Worm (Caenorhabditis elegans) whole organism, L4 larva: ENCODE data around the gene cpg-24.

Experiments used
- D1046.2 ChIP-seq: fragments of 200-800 bp; sonication (Bioruptor generic); IDR thresholded peaks from 2 replicates; pipeline ENCODE4 v1.3.6; 2022; ENCODE audit warnings: missing genetic modification characterization, missing compliant biosample characterization
- T20F7.1 ChIP-seq: fragments of 200-800 bp; sonication (Bioruptor generic); optimal IDR thresholded peaks from 2 replicates; lab custom pipeline; 2018; ENCODE audit warnings: mild to moderate bottlenecking, missing genetic modification characterization, missing compliant biosample characterization
- Y5F2A.4 ChIP-seq: fragments of 200-800 bp; sonication (Bioruptor generic); optimal IDR thresholded peaks from 2 replicates; lab custom pipeline; 2018; ENCODE audit warnings: mild to moderate bottlenecking, missing genetic modification characterization, missing compliant biosample characterization
- Y75B8A.6 ChIP-seq: fragments of 200-800 bp; sonication (Bioruptor generic); IDR thresholded peaks from 2 replicates; pipeline ENCODE4 v1.3.6; 2022; ENCODE audit warnings: missing genetic modification reagents, missing genetic modification characterization, missing compliant biosample characterization
- ZK546.5 ChIP-seq, 2 experiments: sonication (generic microtip); optimal IDR thresholded peaks; 2 replicates each; lab custom pipeline; 2017; ENCODE audit warnings: missing biosample characterization in 2 of 2, missing genetic modification characterization in 2 of 2
- aha-1 ChIP-seq: fragments of 150-350 bp; peaks from one replicate; lab custom pipeline; 2014; ENCODE audit warnings: missing biosample characterization, missing genetic modification characterization
- ama-1 ChIP-seq: fragments of 150-350 bp; optimal IDR thresholded peaks from 2 replicates; lab custom pipeline; 2014; ENCODE audit warnings: inconsistent platforms, mixed read lengths
- ceh-20 ChIP-seq: fragments of 200-800 bp; sonication (Bioruptor generic); IDR thresholded peaks from 2 replicates; pipeline ENCODE4 v1.3.6; 2022; ENCODE audit warnings: missing genetic modification reagents, missing genetic modification characterization, missing compliant biosample characterization
- ceh-28 ChIP-seq: fragments of 150-350 bp; optimal IDR thresholded peaks from 2 replicates; lab custom pipeline; 2014; ENCODE audit warnings: missing biosample characterization, missing genetic modification reagents, missing genetic modification characterization
- ceh-62 ChIP-seq: sonication (generic microtip); optimal IDR thresholded peaks from 2 replicates; lab custom pipeline; 2017; ENCODE audit warnings: missing biosample characterization, missing genetic modification characterization
- cey-2 ChIP-seq: sonication (generic microtip); optimal IDR thresholded peaks from 3 replicates; lab custom pipeline; 2017; ENCODE audit warnings: missing genetic modification characterization, mild to moderate bottlenecking, missing compliant biosample characterization, antibody characterized with exemption, borderline replicate concordance; ENCODE audit not compliant: insufficient read depth
- ctbp-1 ChIP-seq: fragments of 200-800 bp; sonication (Bioruptor generic); IDR thresholded peaks from 2 replicates; pipeline ENCODE4 v1.3.6; 2022; ENCODE audit warnings: missing genetic modification reagents, missing genetic modification characterization, missing compliant biosample characterization
- daf-16 ChIP-seq, 3 experiments: sonication (generic microtip); optimal IDR thresholded peaks; 2 replicates each; lab custom pipeline; 2016 to 2017; ENCODE audit warnings: missing genetic modification characterization in 3 of 3, missing genetic modification reagents in 3 of 3, mild to moderate bottlenecking in 2 of 3, missing compliant biosample characterization in 2 of 3, missing biosample characterization in 1 of 3, moderate library complexity in 1 of 3
- dmd-6 ChIP-seq: fragments of 200-800 bp; sonication (Bioruptor generic); IDR thresholded peaks from 2 replicates; pipeline ENCODE4 v1.3.6; 2022; ENCODE audit warnings: missing genetic modification reagents, missing genetic modification characterization, missing compliant biosample characterization
- dmd-9 ChIP-seq: fragments of 200-800 bp; sonication (Bioruptor generic); IDR thresholded peaks from 2 replicates; pipeline ENCODE4 v1.3.6; 2022; ENCODE audit warnings: missing genetic modification reagents, missing genetic modification characterization, missing compliant biosample characterization
- egl-27 ChIP-seq: sonication (generic microtip); optimal IDR thresholded peaks from 3 replicates; lab custom pipeline; 2017; ENCODE audit warnings: missing biosample characterization, missing genetic modification reagents, missing genetic modification characterization
- fkh-10 ChIP-seq: fragments of 150-350 bp; optimal IDR thresholded peaks from 2 replicates; lab custom pipeline; 2014; ENCODE audit warnings: missing biosample characterization, missing genetic modification reagents, missing genetic modification characterization
- hif-1 ChIP-seq, 2 experiments: sonication (generic microtip); optimal IDR thresholded peaks; 2 replicates each; lab custom pipeline; 2016 to 2017; ENCODE audit warnings: missing compliant biosample characterization in 2 of 2, missing genetic modification characterization in 2 of 2, missing genetic modification reagents in 2 of 2, missing genotype in 2 of 2, mild to moderate bottlenecking in 1 of 2
- hlh-11 ChIP-seq: fragments of 200-800 bp; sonication (Bioruptor generic); optimal IDR thresholded peaks from 2 replicates; lab custom pipeline; 2018; ENCODE audit warnings: mild to moderate bottlenecking, missing genetic modification characterization, missing compliant biosample characterization
- lim-7 ChIP-seq: fragments of 200-800 bp; sonication (Bioruptor generic); IDR thresholded peaks from 2 replicates; pipeline ENCODE4 v1.3.6; 2022; ENCODE audit warnings: missing genetic modification characterization, missing compliant biosample characterization
- lin-1 ChIP-seq: fragments of 200-800 bp; sonication (Bioruptor generic); IDR thresholded peaks from 2 replicates; pipeline ENCODE4 v1.3.6; 2022; ENCODE audit warnings: missing genetic modification reagents, missing genetic modification characterization, missing compliant biosample characterization
- lin-38 ChIP-seq: fragments of 200-800 bp; sonication (Bioruptor generic); IDR thresholded peaks from 2 replicates; pipeline ENCODE4 v1.3.6; 2022; ENCODE audit warnings: missing genetic modification reagents, missing genetic modification characterization, missing compliant biosample characterization
- lin-39 ChIP-seq: fragments of 150-350 bp; optimal IDR thresholded peaks from 2 replicates; lab custom pipeline; 2014; ENCODE audit warnings: missing biosample characterization, missing genetic modification reagents, missing genetic modification characterization
- lsy-2 ChIP-seq, 2 experiments: fragments of 150-350 bp in 1 of 2; sonication (generic microtip) in 1 of 2; optimal IDR thresholded peaks; 2 replicates each; lab custom pipeline; 2014 to 2017; ENCODE audit warnings: missing biosample characterization in 2 of 2, missing genetic modification characterization in 2 of 2
- madf-9 ChIP-seq: fragments of 200-800 bp; sonication (Bioruptor generic); conservative IDR thresholded peaks from 2 replicates; pipeline ENCODE4 v1.3.6; 2022; ENCODE audit warnings: missing genetic modification reagents, missing genetic modification characterization, missing compliant biosample characterization
- mdl-1 ChIP-seq, 2 experiments: fragments of 150-350 bp in 1 of 2; sonication (generic microtip) in 1 of 2; optimal IDR thresholded peaks; 2 replicates each; lab custom pipeline; 2014 to 2017; ENCODE audit warnings: missing biosample characterization in 2 of 2, missing genetic modification characterization in 2 of 2
- mep-1 ChIP-seq: fragments of 150-350 bp; sonication (generic microtip); optimal IDR thresholded peaks from 3 replicates; lab custom pipeline; 2014; ENCODE audit warnings: missing biosample characterization, missing genetic modification characterization
- mxl-2 ChIP-seq: fragments of 200-800 bp; sonication (Bioruptor generic); conservative IDR thresholded peaks from 2 replicates; pipeline ENCODE4 v1.3.6; 2022; ENCODE audit warnings: missing genetic modification reagents, missing genetic modification characterization, missing compliant biosample characterization
- nhr-11 ChIP-seq: fragments of 150-350 bp; optimal IDR thresholded peaks from 2 replicates; lab custom pipeline; 2014; ENCODE audit warnings: missing biosample characterization, missing genetic modification characterization
- nhr-25 ChIP-seq: sonication (generic microtip); optimal IDR thresholded peaks from 2 replicates; lab custom pipeline; 2017; ENCODE audit warnings: missing genetic modification characterization, mild to moderate bottlenecking, missing compliant biosample characterization, antibody characterized with exemption, moderate library complexity, borderline replicate concordance; ENCODE audit not compliant: insufficient read depth
- nhr-28 ChIP-seq: fragments of 150-350 bp; optimal IDR thresholded peaks from 2 replicates; lab custom pipeline; 2014; ENCODE audit warnings: missing biosample characterization, missing genetic modification characterization
- nhr-76 ChIP-seq: fragments of 150-350 bp; optimal IDR thresholded peaks from 2 replicates; lab custom pipeline; 2014; ENCODE audit warnings: missing biosample characterization, missing genetic modification characterization
- nhr-77 ChIP-seq: fragments of 150-350 bp; optimal IDR thresholded peaks from 2 replicates; lab custom pipeline; 2014; ENCODE audit warnings: missing biosample characterization, missing genetic modification characterization
- pha-4 ChIP-seq, 2 experiments: fragments of 150-350 bp in 1 of 2; fragments of 200-800 bp in 1 of 2; sonication (Bioruptor generic) in 1 of 2; IDR thresholded peaks in 1 of 2; optimal IDR thresholded peaks in 1 of 2; 2 replicates each; pipeline versions ENCODE4 v1.3.6 to Lab custom; 2014 to 2022; ENCODE audit warnings: missing genetic modification characterization in 2 of 2, missing genetic modification reagents in 2 of 2, missing biosample characterization in 1 of 2, missing compliant biosample characterization in 1 of 2
- rbr-2 ChIP-seq: sonication (generic microtip); optimal IDR thresholded peaks from 2 replicates; lab custom pipeline; 2016; ENCODE audit warnings: missing genotype, missing genetic modification characterization, missing compliant biosample characterization
- skn-1 ChIP-seq: fragments of 150-350 bp; optimal IDR thresholded peaks from 2 replicates; lab custom pipeline; 2014; ENCODE audit warnings: missing biosample characterization, missing genetic modification characterization
- tag-97 ChIP-seq: fragments of 200-800 bp; sonication (Bioruptor generic); IDR thresholded peaks from 2 replicates; pipeline ENCODE4 v1.3.6; 2022; ENCODE audit warnings: missing genetic modification characterization, missing compliant biosample characterization
- tra-1 ChIP-seq: fragments of 200-800 bp; sonication (Bioruptor generic); IDR thresholded peaks from 2 replicates; pipeline ENCODE4 v1.3.6; 2022; ENCODE audit warnings: missing genetic modification reagents, missing genetic modification characterization, missing compliant biosample characterization
- unc-130 ChIP-seq: sonication (generic microtip); optimal IDR thresholded peaks from 2 replicates; lab custom pipeline; 2016; ENCODE audit warnings: missing genetic modification reagents, missing genetic modification characterization, missing compliant biosample characterization
- unc-39 ChIP-seq: sonication (generic microtip); optimal IDR thresholded peaks from 2 replicates; lab custom pipeline; 2017; ENCODE audit warnings: missing biosample characterization, missing genetic modification characterization
- unc-62 ChIP-seq, 3 experiments: fragments of 150-350 bp in 1 of 3; sonication (generic microtip); optimal IDR thresholded peaks in 2 of 3; peaks in 1 of 3; 1 replicate in 1 of 3; 2 replicates in 2 of 3; lab custom pipeline; 2014 to 2017; ENCODE audit warnings: missing biosample characterization in 3 of 3, missing genetic modification characterization in 3 of 3, missing genetic modification reagents in 3 of 3, missing genotype in 1 of 3
- vab-7 ChIP-seq: fragments of 200-800 bp; sonication (Bioruptor generic); IDR thresholded peaks from 2 replicates; pipeline ENCODE4 v1.3.6; 2022; ENCODE audit warnings: missing genetic modification reagents, missing genetic modification characterization, missing compliant biosample characterization
- ztf-7 ChIP-seq: fragments of 150-350 bp; optimal IDR thresholded peaks from 2 replicates; lab custom pipeline; 2014; ENCODE audit warnings: missing biosample characterization, missing genetic modification characterization

The cpg-24 gene

DNA sequence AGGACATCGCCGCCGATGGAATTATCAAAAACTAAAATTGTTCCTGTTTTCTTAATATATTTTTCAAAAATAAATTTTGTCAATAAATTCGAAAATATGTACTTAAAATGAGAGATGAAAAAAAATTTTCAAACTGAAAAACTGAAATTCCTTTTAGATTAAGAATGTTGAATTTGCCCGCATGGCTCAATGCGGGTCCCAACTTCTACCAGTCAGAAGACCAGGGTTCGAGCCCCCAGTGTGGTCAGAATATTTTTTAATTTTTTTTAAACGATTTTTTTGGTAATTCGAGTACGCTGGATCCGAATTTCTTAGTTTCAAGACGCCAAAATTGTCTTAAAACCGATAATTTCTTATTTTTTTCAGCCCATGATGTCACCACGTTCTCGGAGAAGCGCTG is 5.6 kb downstream of the cpg-24 start:
- TF ChIP-seq ctbp-1 (GFP tag; lab: Robert Waterston, UW) (no peak), fkh-10 (no peak), lim-7 (GFP tag; lab: Robert Waterston, UW) (no peak), dmd-9 (GFP tag; lab: Robert Waterston, UW) (no peak), tra-1 (GFP tag; lab: Robert Waterston, UW) (no peak), unc-39 (tag; lab: Kevin White, UChicago) (no peak), ama-1 (lab: Kevin White, UChicago) (peak; percentile 13), tag-97 (GFP tag; lab: Robert Waterston, UW) (no peak), skn-1 (tag; lab: Kevin White, UChicago) (no peak), ceh-62 (tag; lab: Kevin White, UChicago) (no peak), vab-7 (peak; percentile 17; the same call in 1 of the 2 replicates), lin-1 (GFP tag; lab: Robert Waterston, UW) (no peak), pha-4 (GFP tag; IDR thresholded peaks at IDR 0.05; lab: Robert Waterston, UW) (peak; percentile 16; the same call in 1 of the 2 replicates), pha-4 (tag; optimal IDR thresholded peaks at IDR 0.05; lab: Kevin White, UChicago) (no peak), ztf-7 (tag; lab: Kevin White, UChicago) (no peak), madf-9 (GFP tag; lab: Robert Waterston, UW) (no peak), daf-16 (GFP tag; optimal IDR thresholded peaks at IDR 0.05; lab: Kevin White, UChicago) (no peak), daf-16 (tag; optimal IDR thresholded peaks at IDR 0.05; lab: Kevin White, UChicago) (peak; percentile 4), unc-62 (GFP tag; optimal IDR thresholded peaks at IDR 0.05 in 1 of 2; lab: Kevin White, UChicago) (peak in 1 of 2 experiments; percentile 36), unc-62 (tag; optimal IDR thresholded peaks at IDR 0.05; lab: Kevin White, UChicago) (no peak), ceh-20 (GFP tag; lab: Robert Waterston, UW) (no peak)

DNA sequence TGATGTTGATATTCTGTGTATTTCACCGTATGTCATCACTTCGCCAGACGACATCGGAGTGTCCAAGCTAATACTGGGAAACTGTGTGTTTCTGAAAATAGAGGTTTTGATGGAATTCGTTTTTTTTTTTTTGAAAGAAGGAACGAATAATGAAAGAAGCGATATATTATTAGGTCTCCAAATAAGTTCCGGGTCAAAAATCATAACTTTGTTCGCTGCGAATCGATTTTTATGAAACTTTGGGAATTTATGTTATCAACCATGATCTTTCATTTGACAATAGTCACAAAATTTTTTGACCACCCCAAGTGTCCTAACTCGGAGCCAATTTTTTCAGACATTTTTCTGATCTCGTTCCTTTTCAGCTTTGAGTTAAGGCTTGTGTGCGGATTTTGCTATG is 13.4 kb downstream of the cpg-24 start, which contains the start of gene nhr-274:
Gene nhr-274 (minus strand): TSS at position 101 of the 400 bp plus-strand sequence.
- TF ChIP-seq D1046.2 = 0 out of 2 replicates have a peak, but pooled peaks have one; percentile 5

- peak; percentile 77 for TF ChIP-seq aha-1 (tag; lab: Kevin White, UChicago)
- no peak for TF ChIP-seq rbr-2 (tag; lab: Kevin White, UChicago)
Observed at ce11 chrIV:1649349-1649748, 17.6 kb downstream of the cpg-24 start.

ce11 chrIV:1649794-1650193 is 18.0 kb downstream of the cpg-24 start:
- TF ChIP-seq cey-2 (tag; lab: Kevin White, UChicago) (no peak), lsy-2 (tag; optimal IDR thresholded peaks at IDR 0.05; lab: Kevin White, UChicago) (peak in 1 of 2 experiments; percentile 54), hif-1 (tag; optimal IDR thresholded peaks at IDR 0.05; lab: Kevin White, UChicago) (peak in 1 of 2 experiments; percentile 44), dmd-6 (GFP tag; lab: Robert Waterston, UW) (peak; percentile 81), Y5F2A.4 (GFP tag; lab: Kevin White, UChicago) (no peak), lim-7 (GFP tag; lab: Robert Waterston, UW) (no peak), rbr-2 (tag; lab: Kevin White, UChicago) (no peak), unc-62 (GFP tag; optimal IDR thresholded peaks at IDR 0.05 in 1 of 2; lab: Kevin White, UChicago) (peak in 1 of 2 experiments; percentile 36), unc-62 (tag; optimal IDR thresholded peaks at IDR 0.05; lab: Kevin White, UChicago) (no peak), lin-38 (no peak; the same call in 1 of the 2 replicates), ceh-20 (GFP tag; lab: Robert Waterston, UW) (no peak), mdl-1 (tag; optimal IDR thresholded peaks at IDR 0.05; lab: Kevin White, UChicago) (peak in 1 of 2 experiments; percentile 67), mxl-2 (GFP tag; lab: Robert Waterston, UW) (no peak), dmd-9 (GFP tag; lab: Robert Waterston, UW) (no peak), mep-1 (tag; lab: Kevin White, UChicago) (peak; percentile 60), T20F7.1 (GFP tag; lab: Kevin White, UChicago) (peak; percentile 50), hlh-11 (tag; lab: Kevin White, UChicago) (peak; percentile 69), egl-27 (no peak), nhr-76 (tag; lab: Kevin White, UChicago) (no peak), nhr-28 (tag; lab: Kevin White, UChicago) (peak; percentile 59), ama-1 (lab: Kevin White, UChicago) (peak; percentile 11), lin-39 (tag; lab: Kevin White, UChicago) (no peak), nhr-25 (tag; lab: Kevin White, UChicago) (no peak), nhr-11 (tag; lab: Kevin White, UChicago) (peak; percentile 10), Y75B8A.6 (GFP tag; lab: Robert Waterston, UW) (no peak), ceh-28 (tag; lab: Kevin White, UChicago) (no peak), unc-130 (GFP tag; lab: Kevin White, UChicago) (no peak), nhr-77 (tag; lab: Kevin White, UChicago) (peak; percentile 0), aha-1 (tag; lab: Kevin White, UChicago) (peak; percentile 78), ZK546.5 (tag; optimal IDR thresholded peaks at IDR 0.05; lab: Kevin White, UChicago) (no peak)
